Worm (Caenorhabditis elegans) whole organism, L4 larva: Measurements from ENCODE around the gene col-13.

Experiments used
- F37D6.2 ChIP-seq: sonication (generic microtip); optimal IDR thresholded peaks from 2 replicates; lab custom pipeline; 2016; ENCODE audit warnings: mild to moderate bottlenecking, missing genetic modification characterization, missing compliant biosample characterization
- aha-1 ChIP-seq: fragments of 150-350 bp; peaks from one replicate; lab custom pipeline; 2014; ENCODE audit warnings: missing biosample characterization, missing genetic modification characterization
- arid-1 ChIP-seq: fragments of 200-800 bp; sonication (Bioruptor generic); conservative IDR thresholded peaks from 2 replicates; pipeline ENCODE4 v1.3.6; 2022; ENCODE audit warnings: missing genetic modification reagents, missing genetic modification characterization, missing compliant biosample characterization
- ceh-20 ChIP-seq: fragments of 200-800 bp; sonication (Bioruptor generic); IDR thresholded peaks from 2 replicates; pipeline ENCODE4 v1.3.6; 2022; ENCODE audit warnings: missing genetic modification reagents, missing genetic modification characterization, missing compliant biosample characterization
- ceh-28 ChIP-seq: fragments of 150-350 bp; optimal IDR thresholded peaks from 2 replicates; lab custom pipeline; 2014; ENCODE audit warnings: missing biosample characterization, missing genetic modification reagents, missing genetic modification characterization
- dmd-6 ChIP-seq: fragments of 200-800 bp; sonication (Bioruptor generic); IDR thresholded peaks from 2 replicates; pipeline ENCODE4 v1.3.6; 2022; ENCODE audit warnings: missing genetic modification reagents, missing genetic modification characterization, missing compliant biosample characterization
- dmd-8 ChIP-seq: fragments of 200-800 bp; sonication (Bioruptor generic); IDR thresholded peaks from 2 replicates; pipeline ENCODE4 v1.3.6; 2022; ENCODE audit warnings: missing genetic modification characterization, missing compliant biosample characterization
- duxl-1 ChIP-seq: sonication (generic microtip); optimal IDR thresholded peaks from 2 replicates; lab custom pipeline; 2016; ENCODE audit warnings: mild to moderate bottlenecking, missing genetic modification characterization, moderate library complexity, missing compliant biosample characterization; ENCODE audit not compliant: poor library complexity
- egl-43 ChIP-seq: fragments of 200-800 bp; sonication (Bioruptor generic); IDR thresholded peaks from 2 replicates; pipeline ENCODE4 v1.3.6; 2022; ENCODE audit warnings: missing genetic modification reagents, missing genetic modification characterization, missing compliant biosample characterization
- gei-8 ChIP-seq: fragments of 200-800 bp; sonication (Bioruptor generic); optimal IDR thresholded peaks from 2 replicates; lab custom pipeline; 2018; ENCODE audit warnings: mild to moderate bottlenecking, missing genetic modification characterization, missing compliant biosample characterization
- hif-1 ChIP-seq, 2 experiments: sonication (generic microtip); optimal IDR thresholded peaks; 2 replicates each; lab custom pipeline; 2016 to 2017; ENCODE audit warnings: missing compliant biosample characterization in 2 of 2, missing genetic modification characterization in 2 of 2, missing genetic modification reagents in 2 of 2, missing genotype in 2 of 2, mild to moderate bottlenecking in 1 of 2
- hmg-1.1 ChIP-seq: fragments of 200-800 bp; sonication (Bioruptor generic); IDR thresholded peaks from 2 replicates; pipeline ENCODE4 v1.3.6; 2022; ENCODE audit warnings: missing genetic modification reagents, missing genetic modification characterization, missing compliant biosample characterization
- lim-7 ChIP-seq: fragments of 200-800 bp; sonication (Bioruptor generic); IDR thresholded peaks from 2 replicates; pipeline ENCODE4 v1.3.6; 2022; ENCODE audit warnings: missing genetic modification characterization, missing compliant biosample characterization
- lin-1 ChIP-seq: fragments of 200-800 bp; sonication (Bioruptor generic); IDR thresholded peaks from 2 replicates; pipeline ENCODE4 v1.3.6; 2022; ENCODE audit warnings: missing genetic modification reagents, missing genetic modification characterization, missing compliant biosample characterization
- lin-13 ChIP-seq: fragments of 150-350 bp; optimal IDR thresholded peaks from 2 replicates; lab custom pipeline; 2014; ENCODE audit warnings: missing biosample characterization, missing genetic modification reagents, missing genetic modification characterization
- lin-29 ChIP-seq: fragments of 200-800 bp; sonication (Bioruptor generic); IDR thresholded peaks from 2 replicates; pipeline ENCODE4 v1.3.6; 2022; ENCODE audit warnings: missing genetic modification reagents, missing genetic modification characterization, missing compliant biosample characterization
- lir-3 ChIP-seq: sonication (generic microtip); optimal IDR thresholded peaks from 2 replicates; lab custom pipeline; 2016; ENCODE audit warnings: mild to moderate bottlenecking, missing genetic modification characterization, missing compliant biosample characterization
- lsy-2 ChIP-seq, 2 experiments: fragments of 150-350 bp in 1 of 2; sonication (generic microtip) in 1 of 2; optimal IDR thresholded peaks; 2 replicates each; lab custom pipeline; 2014 to 2017; ENCODE audit warnings: missing biosample characterization in 2 of 2, missing genetic modification characterization in 2 of 2
- madf-9 ChIP-seq: fragments of 200-800 bp; sonication (Bioruptor generic); conservative IDR thresholded peaks from 2 replicates; pipeline ENCODE4 v1.3.6; 2022; ENCODE audit warnings: missing genetic modification reagents, missing genetic modification characterization, missing compliant biosample characterization
- mdl-1 ChIP-seq, 2 experiments: fragments of 150-350 bp in 1 of 2; sonication (generic microtip) in 1 of 2; optimal IDR thresholded peaks; 2 replicates each; lab custom pipeline; 2014 to 2017; ENCODE audit warnings: missing biosample characterization in 2 of 2, missing genetic modification characterization in 2 of 2
- mdt-29 ChIP-seq: fragments of 200-800 bp; sonication (Bioruptor generic); IDR thresholded peaks from 2 replicates; pipeline ENCODE4 v1.3.6; 2022; ENCODE audit warnings: missing genetic modification reagents, missing genetic modification characterization, missing compliant biosample characterization
- mxl-3 ChIP-seq: fragments of 200-800 bp; sonication (Bioruptor generic); optimal IDR thresholded peaks from 2 replicates; lab custom pipeline; 2018; ENCODE audit warnings: mild to moderate bottlenecking, missing genetic modification characterization, missing compliant biosample characterization
- nhr-10 ChIP-seq: fragments of 150-350 bp; optimal IDR thresholded peaks from 2 replicates; lab custom pipeline; 2014; ENCODE audit warnings: missing biosample characterization, missing genetic modification characterization
- nhr-28 ChIP-seq: fragments of 150-350 bp; optimal IDR thresholded peaks from 2 replicates; lab custom pipeline; 2014; ENCODE audit warnings: missing biosample characterization, missing genetic modification characterization
- nhr-41 ChIP-seq: fragments of 200-800 bp; sonication (Bioruptor generic); IDR thresholded peaks from 2 replicates; pipeline ENCODE4 v1.3.6; 2022; ENCODE audit warnings: missing genetic modification reagents, missing genetic modification characterization, missing compliant biosample characterization
- nhr-77 ChIP-seq: fragments of 150-350 bp; optimal IDR thresholded peaks from 2 replicates; lab custom pipeline; 2014; ENCODE audit warnings: missing biosample characterization, missing genetic modification characterization
- php-3 ChIP-seq: fragments of 200-800 bp; sonication (Bioruptor generic); IDR thresholded peaks from 2 replicates; pipeline ENCODE4 v1.3.6; 2022; ENCODE audit warnings: missing genetic modification reagents, missing genetic modification characterization, missing compliant biosample characterization
- rbr-2 ChIP-seq: sonication (generic microtip); optimal IDR thresholded peaks from 2 replicates; lab custom pipeline; 2016; ENCODE audit warnings: missing genotype, missing genetic modification characterization, missing compliant biosample characterization
- set-16 ChIP-seq: fragments of 200-800 bp; sonication (Bioruptor generic); IDR thresholded peaks from 2 replicates; pipeline ENCODE4 v1.3.6; 2022; ENCODE audit warnings: missing genetic modification reagents, missing genetic modification characterization, missing compliant biosample characterization
- snpc-1.2 ChIP-seq: fragments of 200-800 bp; sonication (Bioruptor generic); IDR thresholded peaks from 2 replicates; pipeline ENCODE4 v1.3.6; 2022; ENCODE audit warnings: missing genetic modification reagents, missing genetic modification characterization, missing compliant biosample characterization
- spr-1 ChIP-seq: sonication (generic microtip); optimal IDR thresholded peaks from 2 replicates; lab custom pipeline; 2016; ENCODE audit warnings: mild to moderate bottlenecking, missing genetic modification characterization, missing compliant biosample characterization
- spr-3 ChIP-seq: fragments of 200-800 bp; sonication (Bioruptor generic); optimal IDR thresholded peaks from 2 replicates; lab custom pipeline; 2018; ENCODE audit warnings: mild to moderate bottlenecking, missing genetic modification characterization, missing compliant biosample characterization
- unc-62 ChIP-seq, 3 experiments: fragments of 150-350 bp in 1 of 3; sonication (generic microtip); optimal IDR thresholded peaks in 2 of 3; peaks in 1 of 3; 1 replicate in 1 of 3; 2 replicates in 2 of 3; lab custom pipeline; 2014 to 2017; ENCODE audit warnings: missing biosample characterization in 3 of 3, missing genetic modification characterization in 3 of 3, missing genetic modification reagents in 3 of 3, missing genotype in 1 of 3
- zfp-2 ChIP-seq: sonication (generic microtip); optimal IDR thresholded peaks from 2 replicates; lab custom pipeline; 2016; ENCODE audit warnings: mild to moderate bottlenecking, missing genetic modification characterization, missing compliant biosample characterization
- zfp-3 ChIP-seq: fragments of 200-800 bp; sonication (Bioruptor generic); conservative IDR thresholded peaks from 2 replicates; pipeline ENCODE4 v1.3.6; 2022; ENCODE audit warnings: missing genetic modification reagents, missing genetic modification characterization, missing compliant biosample characterization
- zip-2 ChIP-seq: fragments of 150-350 bp; optimal IDR thresholded peaks from 2 replicates; lab custom pipeline; 2014; ENCODE audit warnings: missing biosample characterization, missing genetic modification characterization
- ztf-11 ChIP-seq: fragments of 150-350 bp; optimal IDR thresholded peaks from 2 replicates; lab custom pipeline; 2014; ENCODE audit warnings: missing biosample characterization, missing genetic modification characterization

The col-13 gene

ce11 chrV:10393708-10394107 lies 28.0 kb downstream of the col-13 start:
- TF ChIP-seq set-16 (peak; percentile 87; the same call in 1 of the 2 replicates), spr-3 (GFP tag; lab: Kevin White, UChicago) (no peak)

DNA sequence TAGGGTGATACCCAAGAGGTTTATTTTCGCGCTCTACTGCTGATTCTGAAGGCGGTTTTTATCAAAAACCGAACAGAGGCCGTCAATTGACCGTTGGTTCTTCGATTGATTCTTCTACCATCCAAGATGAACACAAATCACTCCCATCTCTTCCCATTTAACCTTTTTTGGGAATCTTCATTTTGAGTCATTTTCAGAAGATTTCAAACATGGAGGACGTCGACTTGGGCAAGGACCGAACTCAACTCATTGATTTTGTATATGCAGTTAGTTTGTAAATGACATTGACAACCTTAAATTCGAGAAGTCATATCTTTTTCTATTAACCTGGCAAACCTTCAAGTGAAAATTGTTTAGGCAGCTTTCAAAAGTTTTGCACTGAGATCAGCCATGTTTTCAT lies 33.4 kb downstream of the col-13 start, which contains the start of gene AC3.5:
Gene AC3.5, plus strand, starts transcription at position 210 of the 400 bp plus-strand sequence.
- peak; percentile 88 for TF ChIP-seq nhr-28 (tag; lab: Kevin White, UChicago)
- TF ChIP-seq lsy-2 (tag; optimal IDR thresholded peaks at IDR 0.05; lab: Kevin White, UChicago), result no peak
- no peak for TF ChIP-seq F37D6.2 (tag; lab: Kevin White, UChicago)
- no peak for TF ChIP-seq ceh-20 (GFP tag; lab: Robert Waterston, UW)
- peak; percentile 12 for TF ChIP-seq mxl-3
- TF ChIP-seq spr-3 (GFP tag; lab: Kevin White, UChicago), result no peak
- no peak for TF ChIP-seq lim-7 (GFP tag; lab: Robert Waterston, UW)
- TF ChIP-seq zfp-2 (tag; lab: Kevin White, UChicago), result no peak
- TF ChIP-seq gei-8 (GFP tag; lab: Kevin White, UChicago), result no peak
- TF ChIP-seq ceh-28, result no peak
- TF ChIP-seq unc-62 (GFP tag; optimal IDR thresholded peaks at IDR 0.05 in 1 of 2; lab: Kevin White, UChicago), result peak in 1 of 2 experiments; percentile 56
- no peak for TF ChIP-seq unc-62 (tag; optimal IDR thresholded peaks at IDR 0.05; lab: Kevin White, UChicago)
- TF ChIP-seq php-3 (GFP tag; lab: Robert Waterston, UW), result no peak

- peak; percentile 31 for TF ChIP-seq nhr-28 (tag; lab: Kevin White, UChicago)
- no peak for TF ChIP-seq duxl-1 (tag; lab: Kevin White, UChicago)
- TF ChIP-seq lsy-2 (tag; optimal IDR thresholded peaks at IDR 0.05; lab: Kevin White, UChicago), result no peak
- TF ChIP-seq unc-62 (GFP tag; optimal IDR thresholded peaks at IDR 0.05 in 1 of 2; lab: Kevin White, UChicago), result peak in 1 of 2 experiments; percentile 2
- no peak for TF ChIP-seq unc-62 (tag; optimal IDR thresholded peaks at IDR 0.05; lab: Kevin White, UChicago)
- no peak for TF ChIP-seq zfp-3 (GFP tag; lab: Robert Waterston, UW)
These were observed 34.3 kb downstream of the col-13 start for ce11 chrV:10387412-10387811.

ce11 chrV:10383950-10384349 lies 37.8 kb downstream of the col-13 start, which contains the start of gene spe-10:
Gene spe-10 (plus strand): TSS chrV:10384250.
- TF ChIP-seq ztf-11 (tag; lab: Kevin White, UChicago) (no peak), dmd-8 (GFP tag; lab: Robert Waterston, UW) (no peak), egl-43 (no peak), hif-1 (tag; optimal IDR thresholded peaks at IDR 0.05; lab: Kevin White, UChicago) (no peak), lin-1 (GFP tag; lab: Robert Waterston, UW) (no peak), snpc-1.2 (GFP tag; lab: Robert Waterston, UW) (no peak), spr-1 (tag; lab: Kevin White, UChicago) (no peak), lir-3 (no peak)

DNA sequence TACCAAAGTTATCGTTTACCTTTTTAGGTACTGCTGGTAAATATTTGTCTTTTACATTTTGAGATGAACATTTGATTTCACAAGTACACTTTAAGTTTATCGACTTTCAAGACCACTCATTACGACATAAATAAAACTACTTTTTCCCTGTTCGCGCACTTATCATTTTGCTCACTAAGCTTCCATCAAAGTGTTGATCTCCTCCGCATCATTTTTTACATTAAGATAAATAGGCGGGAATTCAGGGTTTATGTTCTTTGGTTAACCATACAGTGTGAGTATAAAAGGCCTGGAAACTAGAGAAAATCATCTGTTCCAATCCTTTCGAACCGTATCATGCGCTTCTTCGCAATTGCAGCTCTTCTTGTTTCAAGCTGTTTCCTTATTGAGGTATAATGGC lies 39.6 kb downstream of the col-13 start, which contains the start of gene pqn-2:
Gene pqn-2, plus strand, starts transcription at position 301 of the 400 bp plus-strand sequence.
- TF ChIP-seq nhr-41 (GFP tag; lab: Robert Waterston, UW) (no peak), nhr-77 (tag; lab: Kevin White, UChicago) (no peak)

ce11 chrV:10381726-10382125 lies 40.0 kb downstream of the col-13 start, which contains the start of gene abu-1:
Gene abu-1 (minus strand): TSS chrV:10381826.
- TF ChIP-seq dmd-6 (GFP tag; lab: Robert Waterston, UW) (no peak), arid-1 (GFP tag; lab: Robert Waterston, UW) (no peak), lin-13 (GFP tag; lab: Kevin White, UChicago) (no peak), ceh-28 (no peak), duxl-1 (tag; lab: Kevin White, UChicago) (no peak), zip-2 (tag; lab: Kevin White, UChicago) (no peak), mdt-29 (GFP tag; lab: Robert Waterston, UW) (no peak), mdl-1 (tag; optimal IDR thresholded peaks at IDR 0.05; lab: Kevin White, UChicago) (no peak), lir-3 (no peak), nhr-77 (tag; lab: Kevin White, UChicago) (no peak), aha-1 (no peak), madf-9 (no peak), nhr-10 (tag; lab: Kevin White, UChicago) (no peak), zfp-3 (GFP tag; lab: Robert Waterston, UW) (no peak), lin-1 (GFP tag; lab: Robert Waterston, UW) (no peak), rbr-2 (no peak), hmg-1.1 (GFP tag; lab: Robert Waterston, UW) (no peak), lin-29 (GFP tag; lab: Robert Waterston, UW) (no peak), nhr-41 (GFP tag; lab: Robert Waterston, UW) (no peak)
